Fruit fly (Drosophila melanogaster) whole organism: ENCODE data around the gene p23.

Experiments used
- Dll ChIP-seq: fragments of >200 bp; optimal IDR thresholded peaks from 2 replicates; lab custom pipeline; 2017
- EcR ChIP-seq, 2 experiments: fragments of >200 bp; optimal IDR thresholded peaks; 2 replicates each; lab custom pipeline; 2017; ENCODE audit warnings: missing biosample characterization in 2 of 2, missing genetic modification characterization in 2 of 2, missing genetic modification reagents in 2 of 2
- pan ChIP-seq: fragments of >200 bp; optimal IDR thresholded peaks from 2 replicates; lab custom pipeline; 2017
- psq ChIP-seq: fragments of >200 bp; optimal IDR thresholded peaks from 2 replicates; lab custom pipeline; 2017

DNA sequence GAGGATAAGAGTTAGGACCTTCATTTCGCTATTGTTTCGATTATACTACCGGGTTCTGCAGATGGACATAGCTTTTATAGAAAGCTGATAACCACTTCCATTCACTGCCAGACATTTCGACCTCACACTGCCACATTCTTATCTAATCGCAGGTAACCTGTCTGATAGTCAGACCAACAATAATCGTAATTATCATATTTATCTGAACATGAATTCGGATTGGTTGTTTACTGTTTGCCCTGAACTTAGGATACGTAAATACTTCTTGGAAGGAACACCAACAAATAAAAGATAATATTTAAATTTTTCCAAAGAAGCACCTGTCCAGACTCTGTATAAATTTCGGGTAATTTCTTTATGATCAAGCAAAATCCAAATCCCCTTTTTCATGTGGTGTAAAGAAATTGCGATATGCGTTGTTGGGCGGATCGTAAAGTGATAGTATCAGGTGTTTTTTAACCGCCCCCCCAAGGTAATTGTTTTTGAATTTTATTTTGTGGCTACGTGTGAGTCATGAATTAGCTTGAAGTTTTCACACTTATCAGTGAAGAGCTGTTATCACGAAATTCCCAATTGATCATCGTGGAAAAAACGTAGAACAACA lies 31.5 kb upstream of the p23 start, which contains the start of gene Fst:
- no peak for TF ChIP-seq pan
- no peak for TF ChIP-seq psq (lab: Kevin White, UChicago)
- TF ChIP-seq Dll, result no peak
- no peak for TF ChIP-seq EcR (GFP tag; optimal IDR thresholded peaks at IDR 0.05; lab: Kevin White, UChicago)
